Fruit fly (Drosophila melanogaster) whole organism: ENCODE measurements around the gene CG45061.
A peak's percentile ranks its signal among the peaks of the same experiment; 100 is the strongest.

ENCODE experiments used
- CG8478 ChIP-seq: fragments of >200 bp; optimal IDR thresholded peaks from 2 replicates; lab custom pipeline; 2018; ENCODE audit warnings: inconsistent platforms
- Dll ChIP-seq: fragments of >200 bp; optimal IDR thresholded peaks from 2 replicates; lab custom pipeline; 2017
- EcR ChIP-seq, 2 experiments: fragments of >200 bp; optimal IDR thresholded peaks; 2 replicates each; lab custom pipeline; 2017; ENCODE audit warnings: missing biosample characterization in 2 of 2, missing genetic modification characterization in 2 of 2, missing genetic modification reagents in 2 of 2
- pan ChIP-seq: fragments of >200 bp; optimal IDR thresholded peaks from 2 replicates; lab custom pipeline; 2017
- psq ChIP-seq: fragments of >200 bp; optimal IDR thresholded peaks from 2 replicates; lab custom pipeline; 2017
- usp ChIP-seq: fragments of >200 bp; optimal IDR thresholded peaks from 2 replicates; lab custom pipeline; 2017; ENCODE audit warnings: missing biosample characterization, missing genetic modification characterization, mixed read lengths

The CG45061 gene

dm6 chrX:9871632-9872031 lies at the start of gene CG45061:
Gene CG45061 (minus strand): TSS chrX:9871702.
- TF ChIP-seq pan (lab: Kevin White, UChicago), result no peak
- TF ChIP-seq usp (GFP tag; lab: Kevin White, UChicago), result no peak
- no peak for TF ChIP-seq EcR (GFP tag; optimal IDR thresholded peaks at IDR 0.05; lab: Kevin White, UChicago)
- TF ChIP-seq psq (lab: Kevin White, UChicago), result no peak
- TF ChIP-seq CG8478 (lab: Kevin White, UChicago), result no peak
- no peak for TF ChIP-seq Dll (lab: Kevin White, UChicago)

- TF ChIP-seq pan (lab: Kevin White, UChicago) (no peak), usp (GFP tag; lab: Kevin White, UChicago) (no peak), Dll (lab: Kevin White, UChicago) (no peak), psq (lab: Kevin White, UChicago) (no peak), EcR (GFP tag; optimal IDR thresholded peaks at IDR 0.05; lab: Kevin White, UChicago) (no peak), CG8478 (lab: Kevin White, UChicago) (no peak)
Observed at dm6 chrX:9911751-9912150, 40.2 kb upstream of the CG45061 start.

DNA sequence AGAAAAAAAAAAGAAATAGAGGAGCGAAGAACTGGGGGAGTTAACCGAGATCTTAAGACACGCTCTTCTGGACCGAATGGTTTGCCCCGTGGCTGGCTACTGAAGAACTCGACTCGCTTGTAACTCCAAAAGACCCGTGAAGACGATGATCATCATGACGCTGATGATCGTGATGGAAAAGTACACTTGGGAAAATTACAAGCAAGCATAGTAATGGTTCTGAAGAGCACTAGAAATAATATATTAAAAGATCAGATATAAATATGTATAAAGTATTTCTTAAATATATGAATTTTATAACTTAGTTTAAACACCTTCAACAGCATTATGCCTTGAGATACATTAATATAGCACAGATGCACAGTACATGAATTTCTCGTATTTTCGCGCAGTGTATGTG lies 39.5 kb upstream of the CG45061 start, which contains the start of gene CG1986:
TSS of gene CG1986 (minus strand) at position 101 of the 400 bp plus-strand sequence.
- TF ChIP-seq Dll (lab: Kevin White, UChicago) (no peak), pan (lab: Kevin White, UChicago) (no peak), CG8478 (lab: Kevin White, UChicago) (no peak), EcR (GFP tag; optimal IDR thresholded peaks at IDR 0.05; lab: Kevin White, UChicago) (no peak), psq (lab: Kevin White, UChicago) (no peak), usp (GFP tag; lab: Kevin White, UChicago) (no peak)

DNA sequence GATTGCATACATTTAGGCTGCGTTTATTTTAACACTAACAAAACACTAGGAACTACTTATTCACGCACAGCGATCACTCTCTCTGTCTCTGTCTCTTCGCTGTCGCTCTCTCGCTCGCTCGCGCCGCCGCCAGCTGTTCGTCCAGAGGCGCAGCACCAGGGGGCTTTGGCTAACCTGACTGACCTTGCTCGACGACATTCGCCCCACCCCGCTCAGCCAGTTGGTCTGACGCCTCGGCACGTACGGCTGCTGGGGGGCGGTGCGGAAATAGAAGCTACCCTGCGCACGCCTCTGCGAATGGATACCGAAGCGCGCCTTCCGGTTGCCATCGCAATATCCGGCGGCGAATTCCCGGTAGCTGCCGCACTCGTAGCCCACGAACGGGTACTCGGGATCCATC lies 37.9 kb upstream of the CG45061 start:
- TF ChIP-seq usp (GFP tag; lab: Kevin White, UChicago) (no peak), Dll (lab: Kevin White, UChicago) (no peak), psq (lab: Kevin White, UChicago) (no peak), CG8478 (lab: Kevin White, UChicago) (no peak), EcR (GFP tag; optimal IDR thresholded peaks at IDR 0.05; lab: Kevin White, UChicago) (no peak), pan (lab: Kevin White, UChicago) (no peak)

DNA sequence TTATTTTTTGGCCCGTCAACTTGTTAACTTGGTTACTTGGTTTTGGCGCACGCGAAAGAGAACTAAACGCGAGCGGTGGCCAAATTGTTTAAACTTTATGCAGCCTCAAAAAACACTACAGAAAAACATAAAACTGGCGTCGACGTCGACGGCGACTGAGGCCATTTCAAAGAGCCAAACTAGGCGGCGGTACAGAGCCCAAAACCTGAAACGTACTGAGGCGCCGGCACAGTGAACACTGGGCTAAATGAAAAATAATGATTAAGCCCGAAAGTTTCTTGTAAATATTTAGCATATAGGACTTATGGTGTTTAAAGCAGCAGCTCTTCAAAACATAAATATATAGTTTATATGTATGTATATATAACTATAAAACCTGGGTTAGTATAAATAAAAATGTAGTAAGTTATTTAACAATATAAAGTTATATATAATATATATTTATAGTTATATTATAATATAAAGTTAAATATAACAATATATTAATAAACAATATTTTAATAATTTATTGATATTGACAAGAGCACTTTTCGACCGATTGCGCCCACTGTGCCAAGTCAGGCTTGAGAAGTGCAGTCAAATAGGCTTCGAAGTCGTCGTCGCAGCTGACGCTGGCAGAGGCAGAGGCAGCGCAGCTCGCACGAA lies 28.2 kb upstream of the CG45061 start, which contains the start of gene CG15249:
TSS of gene CG15249 (minus strand) at position 51 of the 645 bp plus-strand sequence.
- no peak for TF ChIP-seq pan (lab: Kevin White, UChicago)
- TF ChIP-seq psq (lab: Kevin White, UChicago), result no peak
- no peak for TF ChIP-seq usp (GFP tag; lab: Kevin White, UChicago)
- no peak for TF ChIP-seq EcR (GFP tag; optimal IDR thresholded peaks at IDR 0.05; lab: Kevin White, UChicago)

DNA sequence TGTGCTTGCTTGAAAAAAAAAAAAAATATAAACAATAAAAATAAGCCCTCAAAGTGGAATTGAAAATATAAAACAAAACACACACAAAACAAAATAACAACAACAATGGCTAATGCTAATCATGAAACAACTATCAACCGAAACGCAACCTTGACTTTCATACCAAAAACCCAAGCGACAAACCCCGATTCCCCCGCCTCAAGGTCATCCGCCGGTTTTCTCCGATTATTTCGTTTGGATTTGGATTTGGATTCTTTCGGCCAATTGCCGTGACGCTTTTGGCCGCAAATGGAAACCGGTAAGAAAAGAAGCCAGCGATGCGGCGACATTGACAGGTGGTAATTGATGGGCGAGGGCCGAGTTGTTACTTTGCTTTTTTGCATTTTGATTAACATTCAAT lies 26.1 kb upstream of the CG45061 start:
- TF ChIP-seq EcR (GFP tag; optimal IDR thresholded peaks at IDR 0.05; lab: Kevin White, UChicago), result no peak
- no peak for TF ChIP-seq usp (GFP tag; lab: Kevin White, UChicago)
- TF ChIP-seq CG8478 (lab: Kevin White, UChicago), result no peak
- TF ChIP-seq Dll (lab: Kevin White, UChicago), result no peak
- no peak for TF ChIP-seq psq (lab: Kevin White, UChicago)
- TF ChIP-seq pan (lab: Kevin White, UChicago), result no peak

DNA sequence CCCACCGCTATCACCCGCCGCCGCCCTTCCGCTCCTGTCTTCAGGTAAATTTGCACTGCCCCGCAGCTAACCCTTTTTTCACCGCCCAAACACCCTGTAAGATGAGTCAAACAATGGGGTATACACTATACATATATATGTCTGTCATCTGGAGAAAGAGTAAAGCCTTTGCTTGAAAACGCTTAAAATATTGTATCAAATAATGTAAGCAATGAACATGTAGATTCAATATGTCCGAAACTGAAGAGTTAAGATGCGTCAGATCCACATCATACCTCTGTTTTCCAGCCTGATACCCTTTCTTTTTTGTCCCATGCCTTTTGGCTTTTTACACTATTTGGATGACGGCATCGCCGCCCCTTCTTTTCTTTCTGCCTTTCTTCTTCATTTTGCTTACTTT lies 21.3 kb upstream of the CG45061 start:
- TF ChIP-seq pan (lab: Kevin White, UChicago), result peak; percentile 50
- no peak for TF ChIP-seq CG8478 (lab: Kevin White, UChicago)

dm6 chrX:9889686-9890085 lies 18.2 kb upstream of the CG45061 start:
- TF ChIP-seq EcR (GFP tag; optimal IDR thresholded peaks at IDR 0.05; lab: Kevin White, UChicago), result no peak
- TF ChIP-seq Dll (lab: Kevin White, UChicago), result no peak
- no peak for TF ChIP-seq usp (GFP tag; lab: Kevin White, UChicago)
- no peak for TF ChIP-seq pan (lab: Kevin White, UChicago)
- TF ChIP-seq psq (lab: Kevin White, UChicago), result no peak
- TF ChIP-seq CG8478 (lab: Kevin White, UChicago), result no peak

DNA sequence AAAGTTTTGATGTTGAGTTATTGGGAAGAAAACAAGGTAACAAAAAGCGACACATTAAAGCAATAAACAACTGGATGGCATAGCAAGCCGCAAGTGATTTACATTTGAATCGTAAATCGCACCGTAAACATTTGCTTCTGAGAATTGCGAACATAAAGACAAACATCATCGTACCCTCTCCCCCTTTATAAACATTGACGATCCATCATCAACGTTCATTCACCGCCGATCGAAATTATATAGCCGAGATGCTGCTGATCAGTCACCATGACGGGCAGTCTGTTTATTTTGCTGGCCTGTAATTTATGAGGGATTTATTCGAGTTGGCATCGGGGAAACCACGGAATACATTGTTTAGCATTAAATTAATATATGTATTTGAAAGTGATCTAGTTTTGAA lies 13.9 kb upstream of the CG45061 start:
- no peak for TF ChIP-seq psq (lab: Kevin White, UChicago)
- TF ChIP-seq CG8478 (lab: Kevin White, UChicago), result no peak
- no peak for TF ChIP-seq pan (lab: Kevin White, UChicago)
- TF ChIP-seq EcR (GFP tag; optimal IDR thresholded peaks at IDR 0.05; lab: Kevin White, UChicago), result no peak
- TF ChIP-seq Dll (lab: Kevin White, UChicago), result no peak
- no peak for TF ChIP-seq usp (GFP tag; lab: Kevin White, UChicago)

DNA sequence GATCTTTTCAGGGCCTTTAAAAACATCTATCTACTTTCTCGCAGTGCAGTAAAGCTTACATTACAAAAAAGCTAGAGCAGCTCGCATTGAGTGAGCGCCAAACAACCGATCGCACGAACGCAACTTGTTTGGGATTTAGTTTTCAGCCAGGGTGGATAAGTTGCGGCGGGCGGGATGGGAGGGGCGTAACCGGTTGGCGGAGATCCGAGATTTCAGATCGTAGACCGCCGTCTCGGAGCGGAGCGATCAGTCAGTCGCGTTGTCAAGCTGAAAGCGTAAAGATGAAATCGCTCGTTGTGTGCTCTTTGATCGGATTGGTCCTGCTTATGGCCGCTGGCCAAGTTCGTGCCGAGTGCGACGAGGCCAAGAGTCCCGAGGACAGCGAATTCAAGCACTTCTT lies 12.7 kb upstream of the CG45061 start, which contains the start of gene CG9691:
TSS of gene CG9691 (plus strand) at position 222 of the 400 bp plus-strand sequence.
- TF ChIP-seq EcR (GFP tag; optimal IDR thresholded peaks at IDR 0.05; lab: Kevin White, UChicago), result no peak
- TF ChIP-seq pan (lab: Kevin White, UChicago), result no peak
- no peak for TF ChIP-seq usp (GFP tag; lab: Kevin White, UChicago)

- TF ChIP-seq psq (lab: Kevin White, UChicago) (no peak), Dll (lab: Kevin White, UChicago) (no peak), pan (lab: Kevin White, UChicago) (no peak), EcR (GFP tag; optimal IDR thresholded peaks at IDR 0.05; lab: Kevin White, UChicago) (no peak), CG8478 (lab: Kevin White, UChicago) (no peak), usp (GFP tag; lab: Kevin White, UChicago) (no peak)
Observed at dm6 chrX:9882900-9883299, 11.4 kb upstream of the CG45061 start.

- TF ChIP-seq usp (GFP tag; lab: Kevin White, UChicago) (no peak), CG8478 (lab: Kevin White, UChicago) (no peak), pan (lab: Kevin White, UChicago) (no peak), psq (lab: Kevin White, UChicago) (no peak), Dll (lab: Kevin White, UChicago) (no peak), EcR (GFP tag; optimal IDR thresholded peaks at IDR 0.05; lab: Kevin White, UChicago) (no peak)
Observed at dm6 chrX:9881746-9882145, 10.2 kb upstream of the CG45061 start, which contains the start of gene CG9689. Gene CG9689 (plus strand): TSS chrX:9881953.
